Worm (Caenorhabditis elegans) whole organism, early embryonic: ENCODE results near the gene T19D12.1.
A peak's percentile ranks its signal among the peaks of the same experiment; 100 is the strongest.

Experiments used
- B0310.2 ChIP-seq: sonication (generic microtip); optimal IDR thresholded peaks from 2 replicates; lab custom pipeline; 2016; ENCODE audit warnings: mild to moderate bottlenecking, missing genetic modification characterization, missing compliant biosample characterization
- F13C5.2 ChIP-seq: sonication (generic microtip); optimal IDR thresholded peaks from 2 replicates; lab custom pipeline; 2017; ENCODE audit warnings: mild to moderate bottlenecking, missing genetic modification characterization, inconsistent platforms, missing compliant biosample characterization
- aly-1 ChIP-seq: sonication (generic microtip); optimal IDR thresholded peaks from 2 replicates; lab custom pipeline; 2016; ENCODE audit warnings: missing genetic modification characterization, missing compliant biosample characterization
- ama-1 ChIP-seq: fragments of 150-350 bp; optimal IDR thresholded peaks from 2 replicates; lab custom pipeline; 2014
- ceh-13 ChIP-seq: fragments of 200-800 bp; sonication (Bioruptor generic); optimal IDR thresholded peaks from 2 replicates; lab custom pipeline; 2018; ENCODE audit warnings: mild to moderate bottlenecking, missing genetic modification characterization, missing compliant biosample characterization
- ceh-36 ChIP-seq: sonication (generic microtip); optimal IDR thresholded peaks from 2 replicates; lab custom pipeline; 2016; ENCODE audit warnings: missing genetic modification characterization, inconsistent platforms, missing compliant biosample characterization
- ets-7 ChIP-seq: sonication (generic microtip); optimal IDR thresholded peaks from 2 replicates; lab custom pipeline; 2016; ENCODE audit warnings: missing genotype, missing genetic modification characterization, missing compliant biosample characterization
- flt-1 ChIP-seq: fragments of 200-800 bp; sonication (Bioruptor generic); IDR thresholded peaks from 2 replicates; pipeline ENCODE4 v1.3.6; 2022; ENCODE audit warnings: missing genetic modification characterization, missing compliant biosample characterization
- hmbx-1 ChIP-seq: sonication (generic microtip); optimal IDR thresholded peaks from 2 replicates; lab custom pipeline; 2016; ENCODE audit warnings: mild to moderate bottlenecking, missing genetic modification characterization, missing compliant biosample characterization
- hmg-4 ChIP-seq: fragments of 200-800 bp; sonication (Bioruptor generic); optimal IDR thresholded peaks from 2 replicates; lab custom pipeline; 2018; ENCODE audit warnings: mild to moderate bottlenecking, missing genetic modification characterization, missing compliant biosample characterization
- hnd-1 ChIP-seq: sonication (generic microtip); optimal IDR thresholded peaks from 2 replicates; lab custom pipeline; 2016; ENCODE audit warnings: missing genetic modification characterization, missing compliant biosample characterization
- pes-1 ChIP-seq: fragments of 200-800 bp; sonication (Bioruptor generic); IDR thresholded peaks from 2 replicates; pipeline ENCODE4 v1.3.6; 2022; ENCODE audit warnings: missing genetic modification reagents, missing genetic modification characterization, missing compliant biosample characterization
- scrt-1 ChIP-seq: fragments of 200-800 bp; sonication (Bioruptor generic); IDR thresholded peaks from 2 replicates; pipeline ENCODE4 v1.3.6; 2022; ENCODE audit warnings: missing genetic modification characterization, missing compliant biosample characterization
- sea-1 ChIP-seq: fragments of 200-800 bp; sonication (Bioruptor generic); conservative IDR thresholded peaks from 2 replicates; pipeline ENCODE4 v1.3.6; 2022; ENCODE audit warnings: missing genetic modification characterization, missing compliant biosample characterization
- tbx-11 ChIP-seq: fragments of 200-800 bp; sonication (Bioruptor generic); IDR thresholded peaks from 2 replicates; pipeline ENCODE4 v1.3.6; 2022; ENCODE audit warnings: missing genetic modification characterization, missing compliant biosample characterization
- tbx-37 ChIP-seq: fragments of 200-800 bp; sonication (Bioruptor generic); conservative IDR thresholded peaks from 2 replicates; pipeline ENCODE4 v1.3.6; 2022; ENCODE audit warnings: missing genetic modification reagents, missing genetic modification characterization, missing compliant biosample characterization
- tra-4 ChIP-seq: sonication (generic microtip); optimal IDR thresholded peaks from 2 replicates; lab custom pipeline; 2017; ENCODE audit warnings: missing genetic modification characterization, missing compliant biosample characterization

Gene T19D12.1

ce11 chrII:6709680-6710079 is 43.0 kb downstream of the T19D12.1 start:
- no peak for TF ChIP-seq ceh-13 (GFP tag; lab: Kevin White, UChicago)
- TF ChIP-seq sea-1, result no peak
- no peak for TF ChIP-seq tbx-37 (GFP tag; lab: Robert Waterston, UW)
- no peak for TF ChIP-seq aly-1
- no peak for TF ChIP-seq flt-1 (GFP tag; lab: Robert Waterston, UW)
- TF ChIP-seq F13C5.2, result no peak
- no peak for TF ChIP-seq pes-1 (GFP tag; lab: Robert Waterston, UW)
- TF ChIP-seq scrt-1 (GFP tag; lab: Robert Waterston, UW), result no peak
- no peak for TF ChIP-seq hmg-4
- TF ChIP-seq ama-1 (lab: Kevin White, UChicago), result no peak
- TF ChIP-seq hnd-1 (tag; lab: Kevin White, UChicago), result no peak
- TF ChIP-seq B0310.2, result no peak
- no peak for TF ChIP-seq hmbx-1 (tag; lab: Kevin White, UChicago)
- no peak for TF ChIP-seq ets-7 (tag; lab: Kevin White, UChicago)
- no peak for TF ChIP-seq tra-4 (tag; lab: Kevin White, UChicago)
- TF ChIP-seq ceh-36 (tag; lab: Kevin White, UChicago), result no peak
- no peak for TF ChIP-seq tbx-11 (GFP tag; lab: Robert Waterston, UW)

ce11 chrII:6710596-6710995 is 43.9 kb downstream of the T19D12.1 start:
- TF ChIP-seq hmg-4, result no peak
- no peak for TF ChIP-seq scrt-1 (GFP tag; lab: Robert Waterston, UW)
- TF ChIP-seq F13C5.2, result no peak
- no peak for TF ChIP-seq ama-1 (lab: Kevin White, UChicago)
- peak; percentile 9 for TF ChIP-seq ceh-36 (tag; lab: Kevin White, UChicago)
- no peak for TF ChIP-seq pes-1 (GFP tag; lab: Robert Waterston, UW)
- peak; percentile 4 for TF ChIP-seq aly-1
- no peak for TF ChIP-seq hnd-1 (tag; lab: Kevin White, UChicago)

DNA sequence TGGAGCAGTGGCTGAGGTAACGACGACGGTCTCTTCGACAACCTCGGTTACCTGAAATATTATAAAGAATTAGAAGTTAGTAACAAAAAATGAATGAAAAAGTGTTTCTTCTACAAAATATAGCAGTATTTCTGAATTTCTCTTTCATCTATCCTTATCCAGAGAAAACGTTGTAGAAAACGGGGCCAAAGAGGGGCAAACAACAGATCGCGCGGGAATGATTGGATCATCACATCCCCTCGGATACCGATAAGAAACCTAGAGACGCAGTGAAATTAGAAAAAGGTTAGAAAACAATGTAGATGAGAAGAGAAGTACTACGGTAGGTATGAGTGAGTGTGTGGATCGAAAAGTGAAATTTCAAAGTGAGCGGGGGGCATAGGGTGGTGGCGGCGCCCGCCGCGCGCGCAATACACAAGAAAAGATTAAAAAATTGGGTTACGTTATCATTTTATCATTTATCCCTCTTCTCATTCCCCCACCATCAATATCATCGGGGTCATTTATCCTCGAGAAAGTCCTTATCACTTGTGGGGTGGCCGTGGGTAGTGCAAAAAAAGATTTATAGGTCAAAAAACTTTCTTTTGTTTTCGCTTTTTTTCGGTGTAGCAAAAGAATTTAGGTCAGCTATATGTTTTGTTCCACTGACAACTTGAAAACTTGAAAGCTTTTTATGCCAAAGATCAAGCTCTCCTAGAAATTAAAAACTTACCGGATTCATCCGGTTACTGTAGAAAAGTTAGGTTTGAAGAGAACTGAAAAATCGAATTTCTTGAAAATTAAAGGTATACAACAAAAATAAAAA is 45.7 kb downstream of the T19D12.1 start, which contains the start of the genes dpy-10 and T14B4.19:
TSS of gene dpy-10 (minus strand) at position 51 of the 805 bp plus-strand sequence.
TSS of gene T14B4.19 (minus strand) at position 755 of the 805 bp plus-strand sequence.
- TF ChIP-seq pes-1 (GFP tag; lab: Robert Waterston, UW) (no peak), B0310.2 (no peak), ceh-36 (tag; lab: Kevin White, UChicago) (peak; percentile 19), scrt-1 (GFP tag; lab: Robert Waterston, UW) (no peak)

ce11 chrII:6713003-6713402 is 46.3 kb downstream of the T19D12.1 start:
- TF ChIP-seq sea-1 (no peak), ets-7 (tag; lab: Kevin White, UChicago) (no peak)

DNA sequence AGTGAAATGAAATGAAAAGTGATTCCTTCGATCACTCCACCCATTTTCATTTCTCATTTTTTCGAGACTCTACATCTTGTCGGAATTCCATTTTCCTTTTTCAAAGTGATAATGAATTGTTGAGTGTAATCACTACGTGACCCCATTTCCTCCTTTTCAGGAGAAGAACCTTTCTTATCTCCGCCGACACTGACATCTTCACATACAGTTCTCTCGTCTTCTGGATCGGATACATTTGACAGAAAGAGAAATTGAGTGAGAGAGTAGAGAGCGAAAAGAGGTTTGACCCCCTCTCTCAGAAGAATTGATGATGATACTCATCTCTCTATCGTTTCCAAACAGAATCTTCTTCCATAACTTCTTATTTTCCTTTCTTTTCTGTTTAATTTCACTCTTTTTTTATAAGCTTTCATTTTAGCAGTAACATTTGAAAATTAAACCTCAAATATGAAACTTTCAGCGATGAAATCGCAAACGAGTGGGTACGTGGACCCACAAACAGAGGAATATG is 47.2 kb downstream of the T19D12.1 start, which contains the start of gene dpy-2:
TSS of gene dpy-2 (plus strand) at position 461 of the 511 bp plus-strand sequence.
- TF ChIP-seq tbx-11 (GFP tag; lab: Robert Waterston, UW) (no peak), flt-1 (GFP tag; lab: Robert Waterston, UW) (no peak), sea-1 (no peak), pes-1 (GFP tag; lab: Robert Waterston, UW) (no peak), scrt-1 (GFP tag; lab: Robert Waterston, UW) (no peak), tbx-37 (GFP tag; lab: Robert Waterston, UW) (no peak), ama-1 (lab: Kevin White, UChicago) (no peak), B0310.2 (no peak), hnd-1 (tag; lab: Kevin White, UChicago) (no peak), tra-4 (tag; lab: Kevin White, UChicago) (no peak), F13C5.2 (no peak), ceh-13 (GFP tag; lab: Kevin White, UChicago) (no peak), ceh-36 (tag; lab: Kevin White, UChicago) (no peak), ets-7 (tag; lab: Kevin White, UChicago) (no peak), hmbx-1 (tag; lab: Kevin White, UChicago) (no peak), hmg-4 (no peak)

DNA sequence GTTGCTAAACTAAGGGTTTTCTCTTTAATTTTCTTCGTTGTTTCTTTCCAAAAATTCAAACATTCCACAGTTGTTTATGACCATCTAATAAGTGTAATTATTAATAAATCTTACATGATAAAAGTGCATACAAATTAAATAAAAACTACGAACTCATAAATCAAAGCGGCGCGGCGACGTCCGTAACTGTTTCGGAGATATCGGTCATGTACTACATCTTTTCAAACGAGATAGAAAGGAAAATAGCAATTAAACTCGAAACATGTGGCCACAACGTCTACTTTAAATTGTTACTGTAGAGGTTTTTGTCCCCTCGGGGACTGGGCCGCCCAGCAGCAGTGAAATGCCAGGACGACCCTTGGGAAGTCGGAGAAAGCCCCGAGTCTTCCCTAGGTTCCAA is 49.2 kb downstream of the T19D12.1 start:
- no peak for TF ChIP-seq ama-1 (lab: Kevin White, UChicago)
- no peak for TF ChIP-seq hmg-4
- TF ChIP-seq pes-1 (GFP tag; lab: Robert Waterston, UW), result no peak
- no peak for TF ChIP-seq aly-1
- TF ChIP-seq B0310.2, result no peak
- TF ChIP-seq ceh-36 (tag; lab: Kevin White, UChicago), result no peak
- no peak for TF ChIP-seq F13C5.2
- TF ChIP-seq tbx-37 (GFP tag; lab: Robert Waterston, UW), result no peak
- TF ChIP-seq flt-1 (GFP tag; lab: Robert Waterston, UW), result no peak
- no peak for TF ChIP-seq hmbx-1 (tag; lab: Kevin White, UChicago)
- TF ChIP-seq ceh-13 (GFP tag; lab: Kevin White, UChicago), result no peak
- TF ChIP-seq tra-4 (tag; lab: Kevin White, UChicago), result no peak
- TF ChIP-seq ets-7 (tag; lab: Kevin White, UChicago), result no peak
- TF ChIP-seq scrt-1 (GFP tag; lab: Robert Waterston, UW), result no peak
- TF ChIP-seq tbx-11 (GFP tag; lab: Robert Waterston, UW), result no peak
- TF ChIP-seq sea-1, result no peak
- no peak for TF ChIP-seq hnd-1 (tag; lab: Kevin White, UChicago)

- no peak for TF ChIP-seq tbx-11 (GFP tag; lab: Robert Waterston, UW)
- TF ChIP-seq B0310.2, result no peak
- no peak for TF ChIP-seq hnd-1 (tag; lab: Kevin White, UChicago)
- TF ChIP-seq scrt-1 (GFP tag; lab: Robert Waterston, UW), result no peak
- no peak for TF ChIP-seq tra-4 (tag; lab: Kevin White, UChicago)
- TF ChIP-seq flt-1 (GFP tag; lab: Robert Waterston, UW), result no peak
- no peak for TF ChIP-seq aly-1
- no peak for TF ChIP-seq hmg-4
These were observed 49.9 kb downstream of the T19D12.1 start, which contains the start of the genes T14B4.5 and T14B4.20 for ce11 chrII:6716638-6717037. T14B4.5 (plus strand) TSS chrII:6716863. T14B4.20 (plus strand) TSS chrII:6716901.
